Worm (Caenorhabditis elegans): Measurements from ENCODE around the gene C36B7.4.

DNA sequence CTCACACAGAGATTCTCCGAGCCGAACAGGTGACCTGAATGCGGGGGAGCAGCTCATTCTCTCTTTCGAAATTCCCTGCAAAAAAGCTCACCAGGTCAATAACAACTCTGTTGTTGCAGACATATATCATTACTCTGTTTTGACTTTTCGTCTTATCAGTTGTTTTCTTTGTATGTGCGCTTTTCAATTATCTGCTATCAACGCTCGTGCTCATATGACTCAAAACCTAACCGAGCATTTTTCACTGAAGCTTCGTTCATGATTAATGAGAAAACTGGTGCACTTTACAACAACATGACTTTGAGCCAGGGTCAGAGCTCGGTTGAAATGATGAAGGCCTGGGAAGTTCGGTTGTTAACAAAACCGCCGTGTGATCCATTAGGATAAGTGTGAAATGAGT, 9.3 kb downstream of the C36B7.4 start:
- TF ChIP-seq zag-1 (tag; optimal IDR thresholded peaks at IDR 0.05) = no peak
- no peak for TF ChIP-seq nhr-77 (tag; optimal IDR thresholded peaks at IDR 0.05)
- no peak for TF ChIP-seq elt-1 (tag; optimal IDR thresholded peaks at IDR 0.05)
- TF ChIP-seq ama-1 (optimal IDR thresholded peaks at IDR 0.05) = no peak
- TF ChIP-seq lin-39 (tag; optimal IDR thresholded peaks at IDR 0.05) = no peak
- TF ChIP-seq unc-62 (GFP tag; optimal IDR thresholded peaks at IDR 0.05) = no peak
- TF ChIP-seq skn-1 (tag; optimal IDR thresholded peaks at IDR 0.05) = no peak
- TF ChIP-seq nhr-237 (tag; optimal IDR thresholded peaks at IDR 0.05) = no peak
- TF ChIP-seq ztf-4 (tag; optimal IDR thresholded peaks at IDR 0.05) = no peak
